Fruit fly (Drosophila melanogaster) whole organism, embryonic: ENCODE data around the gene CG43120.

ENCODE experiments used
- Ada2b ChIP-seq: fragments of 200-800 bp; sonication (Bioruptor generic); IDR thresholded peaks from 2 replicates; pipeline ENCODE4 v1.3.6; 2022; ENCODE audit warnings: missing biosample characterization, missing genetic modification characterization
- Atf-2 ChIP-seq: fragments of 200-800 bp; sonication (Bioruptor generic); optimal IDR thresholded peaks from 2 replicates; lab custom pipeline; 2016; ENCODE audit warnings: missing biosample characterization, missing genetic modification characterization
- CG10147 ChIP-seq: fragments of 200-800 bp; sonication (Bioruptor generic); optimal IDR thresholded peaks from 2 replicates; lab custom pipeline; 2019; ENCODE audit warnings: missing biosample characterization, mild to moderate bottlenecking, missing genetic modification characterization, moderate library complexity
- CG10462 ChIP-seq: fragments of 200-800 bp; sonication (Bioruptor generic); optimal IDR thresholded peaks from 2 replicates; lab custom pipeline; 2016; ENCODE audit warnings: missing biosample characterization, missing genetic modification characterization
- CG10654 ChIP-seq: fragments of 200-800 bp; sonication (Bioruptor generic); optimal IDR thresholded peaks from 2 replicates; lab custom pipeline; 2016; ENCODE audit warnings: missing biosample characterization, missing genetic modification characterization
- CG11695 ChIP-seq: fragments of 200-800 bp; sonication (Bioruptor generic); IDR thresholded peaks from 3 replicates; pipeline ENCODE4 v1.3.6; 2022; ENCODE audit warnings: missing biosample characterization, missing genetic modification characterization
- CG11723 ChIP-seq: fragments of 200-800 bp; sonication (Bioruptor generic); optimal IDR thresholded peaks from 2 replicates; lab custom pipeline; 2017; ENCODE audit warnings: missing biosample characterization, mild to moderate bottlenecking, missing genetic modification characterization
- CG14860 ChIP-seq: fragments of 200-800 bp; sonication (Bioruptor generic); IDR thresholded peaks from 3 replicates; pipeline ENCODE4 v1.3.6; 2022; ENCODE audit warnings: missing biosample characterization, missing genetic modification characterization; ENCODE audit not compliant: partially characterized antibody
- CG15011 ChIP-seq: fragments of 200-800 bp; sonication (Bioruptor generic); optimal IDR thresholded peaks from 3 replicates; lab custom pipeline; 2018; ENCODE audit warnings: missing biosample characterization, mild to moderate bottlenecking, missing genetic modification characterization
- CG17328 ChIP-seq: fragments of 200-800 bp; sonication (Bioruptor generic); IDR thresholded peaks from 2 replicates; pipeline ENCODE4 v1.3.6; 2022; ENCODE audit warnings: missing biosample characterization, missing genetic modification characterization
- CG1792 ChIP-seq: fragments of 200-800 bp; sonication (Bioruptor generic); optimal IDR thresholded peaks from 2 replicates; lab custom pipeline; 2016; ENCODE audit warnings: missing biosample characterization, missing genetic modification characterization
- CG18262 ChIP-seq: fragments of 200-800 bp; optimal IDR thresholded peaks from 3 replicates; lab custom pipeline; 2019; ENCODE audit warnings: missing biosample characterization, mild to moderate bottlenecking, missing genetic modification characterization, moderate library complexity
- CG2120 ChIP-seq: fragments of 200-800 bp; sonication (Bioruptor generic); optimal IDR thresholded peaks from 3 replicates; lab custom pipeline; 2016; ENCODE audit warnings: missing biosample characterization, missing genetic modification characterization
- CG2889 ChIP-seq: fragments of 200-800 bp; sonication (Bioruptor generic); IDR thresholded peaks from 3 replicates; pipeline ENCODE4 v1.3.6; 2022; ENCODE audit warnings: missing biosample characterization, missing genetic modification characterization
- CG3407 ChIP-seq: fragments of 200-800 bp; sonication (Bioruptor generic); optimal IDR thresholded peaks from 2 replicates; lab custom pipeline; 2018; ENCODE audit warnings: missing biosample characterization, mild to moderate bottlenecking, missing genetic modification characterization
- CG34422 ChIP-seq: fragments of 200-800 bp; sonication (Bioruptor generic); IDR thresholded peaks from 3 replicates; pipeline ENCODE4 v1.3.6; 2022; ENCODE audit warnings: missing biosample characterization, missing genetic modification characterization
- CG4282 ChIP-seq: fragments of 200-800 bp; sonication (Bioruptor generic); optimal IDR thresholded peaks from 2 replicates; lab custom pipeline; 2016; ENCODE audit warnings: missing biosample characterization, missing genetic modification characterization
- CG4404 ChIP-seq: fragments of 200-800 bp; sonication (Bioruptor generic); IDR thresholded peaks from 2 replicates; pipeline ENCODE4 v1.3.6; 2022; ENCODE audit warnings: missing biosample characterization, missing genetic modification characterization
- CG6175 ChIP-seq: fragments of 200-800 bp; sonication (Bioruptor generic); IDR thresholded peaks from 3 replicates; pipeline ENCODE4 v1.3.6; 2022; ENCODE audit warnings: missing biosample characterization, missing genetic modification characterization
- CG6654 ChIP-seq: fragments of 200-800 bp; sonication (Bioruptor generic); optimal IDR thresholded peaks from 2 replicates; lab custom pipeline; 2017; ENCODE audit warnings: missing biosample characterization, mild to moderate bottlenecking, missing genetic modification characterization
- CG7786 ChIP-seq: fragments of 200-800 bp; sonication (Bioruptor generic); optimal IDR thresholded peaks from 2 replicates; lab custom pipeline; 2016; ENCODE audit warnings: missing biosample characterization, missing genetic modification characterization
- CG7987 ChIP-seq: fragments of 200-800 bp; sonication (Bioruptor generic); optimal IDR thresholded peaks from 2 replicates; lab custom pipeline; 2018; ENCODE audit warnings: missing biosample characterization, mild to moderate bottlenecking, missing genetic modification characterization, moderate library complexity
- Chrac-16 ChIP-seq: fragments of 200-800 bp; sonication (Bioruptor generic); optimal IDR thresholded peaks from 3 replicates; lab custom pipeline; 2016; ENCODE audit warnings: missing biosample characterization, missing genetic modification characterization
- Dip3 ChIP-seq: fragments of 200-800 bp; sonication (Bioruptor generic); optimal IDR thresholded peaks from 3 replicates; lab custom pipeline; 2016; ENCODE audit warnings: missing biosample characterization, missing genetic modification characterization
- Doc2 ChIP-seq: fragments of 200-800 bp; sonication (Bioruptor generic); IDR thresholded peaks from 2 replicates; pipeline ENCODE4 v1.3.6; 2022; ENCODE audit warnings: missing biosample characterization, missing genetic modification characterization
- Dref ChIP-seq: fragments of 200-800 bp; sonication (Bioruptor generic); IDR thresholded peaks from 2 replicates; pipeline ENCODE4 v1.3.6; 2022; ENCODE audit warnings: missing biosample characterization, missing genetic modification characterization
- E2f1 ChIP-seq: fragments of 200-800 bp; sonication (Bioruptor generic); IDR thresholded peaks from 2 replicates; pipeline ENCODE4 v1.3.6; 2022; ENCODE audit warnings: missing biosample characterization, missing genetic modification characterization
- Eip74EF ChIP-seq, 2 experiments: fragments of 200-800 bp in 1 of 2; fragments of >200 bp in 1 of 2; sonication (Bioruptor generic) in 1 of 2; optimal IDR thresholded peaks; 2 replicates each; lab custom pipeline; 2017 to 2019; ENCODE audit warnings: missing biosample characterization in 2 of 2, missing genetic modification characterization in 2 of 2, mild to moderate bottlenecking in 1 of 2, moderate library complexity in 1 of 2
- Fer1 ChIP-seq: fragments of 200-800 bp; sonication (Bioruptor generic); optimal IDR thresholded peaks from 2 replicates; lab custom pipeline; 2017; ENCODE audit warnings: missing biosample characterization, mild to moderate bottlenecking, missing genetic modification characterization
- Hand ChIP-seq: fragments of 200-800 bp; sonication (Bioruptor generic); optimal IDR thresholded peaks from 2 replicates; lab custom pipeline; 2017; ENCODE audit warnings: mild to moderate bottlenecking, missing biosample characterization, missing genetic modification reagents, missing genetic modification characterization
- Myb ChIP-seq: fragments of 200-800 bp; sonication (Bioruptor generic); optimal IDR thresholded peaks from 2 replicates; lab custom pipeline; 2016; ENCODE audit warnings: missing biosample characterization, missing genetic modification characterization
- Six4 ChIP-seq: fragments of 200-800 bp; sonication (Bioruptor generic); optimal IDR thresholded peaks from 2 replicates; lab custom pipeline; 2016; ENCODE audit warnings: missing biosample characterization, missing genetic modification characterization
- Sry-δ ChIP-seq: fragments of 200-800 bp; sonication (Bioruptor generic); optimal IDR thresholded peaks from 2 replicates; lab custom pipeline; 2016; ENCODE audit warnings: missing biosample characterization, missing genetic modification characterization
- Usf ChIP-seq: fragments of 200-800 bp; sonication (Bioruptor generic); optimal IDR thresholded peaks from 2 replicates; lab custom pipeline; 2017; ENCODE audit warnings: missing genotype, missing biosample characterization, missing genetic modification characterization
- Vsx1 ChIP-seq: fragments of 200-800 bp; sonication (Bioruptor generic); optimal IDR thresholded peaks from 2 replicates; lab custom pipeline; 2017; ENCODE audit warnings: missing biosample characterization, mild to moderate bottlenecking, missing genetic modification characterization, missing genetic modification reagents
- abd-A ChIP-seq: fragments of 200-800 bp; sonication (Bioruptor generic); optimal IDR thresholded peaks from 3 replicates; lab custom pipeline; 2019; ENCODE audit warnings: missing biosample characterization, mild to moderate bottlenecking, missing genetic modification characterization, moderate library complexity
- amos ChIP-seq: fragments of 200-800 bp; sonication (Bioruptor generic); IDR thresholded peaks from 2 replicates; pipeline ENCODE4 v1.3.6; 2022; ENCODE audit warnings: missing biosample characterization, missing genetic modification characterization; ENCODE audit not compliant: partially characterized antibody
- btn ChIP-seq: fragments of 200-800 bp; sonication (Bioruptor generic); optimal IDR thresholded peaks from 2 replicates; lab custom pipeline; 2016; ENCODE audit warnings: missing biosample characterization, missing genetic modification characterization
- dan ChIP-seq: fragments of 200-800 bp; sonication (Bioruptor generic); IDR thresholded peaks from 2 replicates; pipeline ENCODE4 v1.3.6; 2022; ENCODE audit warnings: missing biosample characterization, missing genetic modification characterization
- eve ChIP-seq, 2 experiments: fragments of >200 bp; optimal IDR thresholded peaks; 2 replicates each; lab custom pipeline; 2017; ENCODE audit warnings: missing biosample characterization in 2 of 2, missing genetic modification characterization in 2 of 2
- fd64A ChIP-seq: fragments of 200-800 bp; sonication (Bioruptor generic); optimal IDR thresholded peaks from 3 replicates; lab custom pipeline; 2018; ENCODE audit warnings: missing biosample characterization, mild to moderate bottlenecking, missing genetic modification characterization
- lbe ChIP-seq: fragments of 200-800 bp; sonication (Bioruptor generic); optimal IDR thresholded peaks from 2 replicates; lab custom pipeline; 2016; ENCODE audit warnings: missing biosample characterization, mild to moderate bottlenecking, missing genetic modification characterization
- lov ChIP-seq, 2 experiments: fragments of 200-800 bp in 1 of 2; fragments of >200 bp in 1 of 2; sonication (Bioruptor generic) in 1 of 2; IDR thresholded peaks in 1 of 2; optimal IDR thresholded peaks in 1 of 2; 2 replicates in 1 of 2; 3 replicates in 1 of 2; pipeline versions ENCODE4 v1.3.6 to Lab custom; 2017 to 2022; ENCODE audit warnings: missing biosample characterization in 1 of 2, missing genetic modification characterization in 1 of 2
- pros ChIP-seq: fragments of 200-800 bp; sonication (Bioruptor generic); optimal IDR thresholded peaks from 3 replicates; lab custom pipeline; 2019; ENCODE audit warnings: missing biosample characterization, mild to moderate bottlenecking, missing genetic modification characterization, moderate library complexity
- run ChIP-seq: fragments of 200-800 bp; sonication (Bioruptor generic); optimal IDR thresholded peaks from 3 replicates; lab custom pipeline; 2018; ENCODE audit warnings: missing biosample characterization, mild to moderate bottlenecking, missing genetic modification characterization
- schlank ChIP-seq: fragments of 200-800 bp; sonication (Bioruptor generic); optimal IDR thresholded peaks from 2 replicates; lab custom pipeline; 2018; ENCODE audit warnings: missing biosample characterization, mild to moderate bottlenecking, missing genetic modification characterization
- sd ChIP-seq: fragments of 200-800 bp; sonication (Bioruptor generic); optimal IDR thresholded peaks from 3 replicates; lab custom pipeline; 2018; ENCODE audit warnings: missing biosample characterization, mild to moderate bottlenecking, missing genetic modification characterization, moderate library complexity
- sim ChIP-seq: fragments of 200-800 bp; sonication (Bioruptor generic); IDR thresholded peaks from 2 replicates; pipeline ENCODE4 v1.3.6; 2022; ENCODE audit warnings: missing biosample characterization, missing genetic modification characterization
- sob ChIP-seq: fragments of 200-800 bp; sonication (Bioruptor generic); IDR thresholded peaks from 2 replicates; pipeline ENCODE4 v1.3.6; 2022; ENCODE audit warnings: missing biosample characterization, missing genetic modification characterization
- zen ChIP-seq: fragments of 200-800 bp; sonication (Bioruptor generic); optimal IDR thresholded peaks from 3 replicates; lab custom pipeline; 2018; ENCODE audit warnings: missing biosample characterization, mild to moderate bottlenecking, missing genetic modification characterization, moderate library complexity

CG43120 gene

dm6 chr3L:14338886-14339285 is 42.8 kb upstream of the CG43120 start (continued):
- TF ChIP-seq CG6175 (GFP tag; lab: Robert Waterston, UW) (no peak), E2f1 (GFP tag; lab: Robert Waterston, UW) (peak; percentile 40; the same call in 1 of the 2 replicates), sim (GFP tag; lab: Robert Waterston, UW) (no peak), CG2120 (GFP tag; lab: Kevin White, UChicago) (peak; percentile 65), Atf-2 (GFP tag; lab: Kevin White, UChicago) (peak; percentile 47), Dref (GFP tag; lab: Robert Waterston, UW) (no peak), Ada2b (GFP tag; lab: Robert Waterston, UW) (peak; percentile 39; the same call in 1 of the 2 replicates), CG3407 (GFP tag; lab: Kevin White, UChicago) (peak; percentile 45), CG2889 (GFP tag; lab: Robert Waterston, UW) (0 out of 3 replicates have a peak, but pooled peaks have one; percentile 8), CG10654 (GFP tag; lab: Kevin White, UChicago) (peak; percentile 25), Fer1 (GFP tag; lab: Kevin White, UChicago) (peak; percentile 40), CG10147 (GFP tag; lab: Kevin White, UChicago) (peak; percentile 31), CG15011 (peak; percentile 1), Sry-δ (GFP tag; lab: Kevin White, UChicago) (peak; percentile 35), CG11695 (GFP tag; lab: Robert Waterston, UW) (0 out of 3 replicates have a peak, but pooled peaks have one; percentile 35), run (tag; lab: Kevin White, UChicago) (no peak), Usf (GFP tag; lab: Kevin White, UChicago) (peak; percentile 4), fd64A (GFP tag; lab: Kevin White, UChicago) (no peak), CG4404 (peak; percentile 75), amos (GFP tag; lab: Robert Waterston, UW) (no peak), CG6654 (GFP tag; lab: Kevin White, UChicago) (peak; percentile 12), btn (peak; percentile 38), Eip74EF (GFP tag; optimal IDR thresholded peaks at IDR 0.05; lab: Kevin White, UChicago) (no peak), Six4 (peak; percentile 56), CG14860 (no peak), Dip3 (GFP tag; lab: Kevin White, UChicago) (peak; percentile 29), Doc2 (GFP tag; lab: Robert Waterston, UW) (no peak), CG17328 (GFP tag; lab: Robert Waterston, UW) (peak; percentile 56), abd-A (tag; lab: Kevin White, UChicago) (no peak), Vsx1 (GFP tag; lab: Kevin White, UChicago) (no peak), lov (optimal IDR thresholded peaks at IDR 0.05; lab: Kevin White, UChicago) (no peak), lov (GFP tag; IDR thresholded peaks at IDR 0.05; lab: Robert Waterston, UW) (0 out of 3 replicates have a peak, but pooled peaks have one; percentile 51), sd (no peak), dan (GFP tag; lab: Robert Waterston, UW) (no peak), Hand (GFP tag; lab: Kevin White, UChicago) (no peak), Chrac-16 (GFP tag; lab: Kevin White, UChicago) (peak; percentile 65), CG4282 (GFP tag; lab: Kevin White, UChicago) (peak; percentile 50), lbe (GFP tag; lab: Kevin White, UChicago) (no peak), sob (GFP tag; lab: Robert Waterston, UW) (peak; percentile 62), zen (peak; percentile 80), eve (GFP tag; optimal IDR thresholded peaks at IDR 0.05; lab: Kevin White, UChicago) (peak in 1 of 2 experiments; percentile 50), CG18262 (tag; lab: Kevin White, UChicago) (peak; percentile 63), pros (GFP tag; lab: Kevin White, UChicago) (no peak), Myb (GFP tag; lab: Kevin White, UChicago) (peak; percentile 53), CG10462 (GFP tag; lab: Kevin White, UChicago) (peak; percentile 32), CG11723 (GFP tag; lab: Kevin White, UChicago) (peak; percentile 22), CG1792 (GFP tag; lab: Kevin White, UChicago) (peak; percentile 40), CG7987 (GFP tag; lab: Kevin White, UChicago) (peak; percentile 0), CG34422 (GFP tag; lab: Robert Waterston, UW) (no peak), schlank (tag; lab: Kevin White, UChicago) (no peak), CG7786 (GFP tag; lab: Kevin White, UChicago) (peak; percentile 65)
